Worm (Caenorhabditis elegans) whole organism, mixed stage, embryonic: Measurements from ENCODE around the gene apc-17.

Source experiments
- M03D4.4 ChIP-seq: sonication (generic microtip); optimal IDR thresholded peaks from 2 replicates; lab custom pipeline; 2017; ENCODE audit warnings: mild to moderate bottlenecking, missing genetic modification characterization, missing compliant biosample characterization
- bed-3 ChIP-seq: fragments of 200-800 bp; sonication (Bioruptor generic); optimal IDR thresholded peaks from 3 replicates; lab custom pipeline; 2018; ENCODE audit warnings: mild to moderate bottlenecking, missing genetic modification characterization, moderate library complexity, missing compliant biosample characterization
- blmp-1 ChIP-seq: fragments of 150-350 bp; optimal IDR thresholded peaks from 2 replicates; lab custom pipeline; 2014; ENCODE audit warnings: missing biosample characterization, missing genetic modification characterization
- ceh-39 ChIP-seq: fragments of 150-350 bp; optimal IDR thresholded peaks from 2 replicates; lab custom pipeline; 2014; ENCODE audit warnings: missing biosample characterization, missing genetic modification characterization
- ceh-43 ChIP-seq: fragments of 200-800 bp; sonication (Bioruptor generic); optimal IDR thresholded peaks from 2 replicates; lab custom pipeline; 2018; ENCODE audit warnings: mild to moderate bottlenecking, missing genetic modification characterization, moderate library complexity, missing compliant biosample characterization
- ceh-83 ChIP-seq: fragments of 200-800 bp; sonication (Bioruptor generic); optimal IDR thresholded peaks from 2 replicates; lab custom pipeline; 2018; ENCODE audit warnings: mild to moderate bottlenecking, missing genetic modification characterization, missing compliant biosample characterization
- ces-1 ChIP-seq: fragments of 150-350 bp; optimal IDR thresholded peaks from 2 replicates; lab custom pipeline; 2014; ENCODE audit warnings: missing biosample characterization, missing genetic modification reagents, missing genetic modification characterization
- cnd-1 ChIP-seq: fragments of 200-800 bp; sonication (Bioruptor generic); optimal IDR thresholded peaks from 2 replicates; lab custom pipeline; 2018; ENCODE audit warnings: mild to moderate bottlenecking, missing genetic modification characterization, missing compliant biosample characterization
- drap-1 ChIP-seq: fragments of 200-800 bp; sonication (Bioruptor generic); optimal IDR thresholded peaks from 3 replicates; lab custom pipeline; 2018; ENCODE audit warnings: mild to moderate bottlenecking, missing genetic modification characterization, missing compliant biosample characterization
- elt-1 ChIP-seq: sonication (generic microtip); optimal IDR thresholded peaks from 2 replicates; lab custom pipeline; 2017; ENCODE audit warnings: missing genetic modification characterization, mild to moderate bottlenecking, missing compliant biosample characterization, antibody characterized with exemption, moderate library complexity, borderline replicate concordance; ENCODE audit not compliant: insufficient read depth
- elt-3 ChIP-seq: fragments of 150-350 bp; optimal IDR thresholded peaks from 2 replicates; lab custom pipeline; 2014; ENCODE audit warnings: missing biosample characterization, missing genetic modification characterization
- flh-1 ChIP-seq: fragments of 200-800 bp; sonication (Bioruptor generic); optimal IDR thresholded peaks from 2 replicates; lab custom pipeline; 2018; ENCODE audit warnings: mild to moderate bottlenecking, missing genetic modification characterization, moderate library complexity, missing compliant biosample characterization
- ham-2 ChIP-seq: fragments of 200-800 bp; sonication (Bioruptor generic); optimal IDR thresholded peaks from 2 replicates; lab custom pipeline; 2018; ENCODE audit warnings: mild to moderate bottlenecking, missing genetic modification characterization, missing compliant biosample characterization
- hlh-1 ChIP-seq: fragments of 150-350 bp; optimal IDR thresholded peaks from 2 replicates; lab custom pipeline; 2014; ENCODE audit warnings: missing biosample characterization, missing genetic modification reagents, missing genetic modification characterization
- lin-13 ChIP-seq: fragments of 150-350 bp; optimal IDR thresholded peaks from 2 replicates; lab custom pipeline; 2014; ENCODE audit warnings: missing biosample characterization, missing genetic modification characterization
- lin-32 ChIP-seq: fragments of 200-800 bp; sonication (Bioruptor generic); optimal IDR thresholded peaks from 2 replicates; lab custom pipeline; 2018; ENCODE audit warnings: mild to moderate bottlenecking, missing genetic modification characterization, missing compliant biosample characterization
- lsy-2 ChIP-seq: fragments of 150-350 bp; optimal IDR thresholded peaks from 2 replicates; lab custom pipeline; 2014; ENCODE audit warnings: missing biosample characterization, missing genetic modification characterization
- mab-5 ChIP-seq: fragments of 150-350 bp; optimal IDR thresholded peaks from 2 replicates; lab custom pipeline; 2014; ENCODE audit warnings: missing biosample characterization, missing genetic modification characterization
- mep-1 ChIP-seq: fragments of 150-350 bp; optimal IDR thresholded peaks from 2 replicates; lab custom pipeline; 2017; ENCODE audit warnings: missing biosample characterization, missing genetic modification reagents, missing genetic modification characterization, inconsistent platforms
- nhr-12 ChIP-seq: fragments of 150-350 bp; optimal IDR thresholded peaks from 2 replicates; lab custom pipeline; 2014; ENCODE audit warnings: missing biosample characterization, missing genetic modification characterization
- nhr-2 ChIP-seq: fragments of 150-350 bp; optimal IDR thresholded peaks from 2 replicates; lab custom pipeline; 2014; ENCODE audit warnings: missing biosample characterization, missing genetic modification characterization
- nhr-237 ChIP-seq: fragments of 150-350 bp; optimal IDR thresholded peaks from 2 replicates; lab custom pipeline; 2014; ENCODE audit warnings: missing biosample characterization, missing genetic modification characterization
- nhr-28 ChIP-seq: fragments of 150-350 bp; optimal IDR thresholded peaks from 2 replicates; lab custom pipeline; 2014; ENCODE audit warnings: missing biosample characterization, missing genetic modification characterization
- nhr-76 ChIP-seq: sonication (generic microtip); optimal IDR thresholded peaks from 2 replicates; lab custom pipeline; 2017; ENCODE audit warnings: missing biosample characterization, missing genetic modification characterization
- pha-4 ChIP-seq: fragments of 150-350 bp; optimal IDR thresholded peaks from 2 replicates; lab custom pipeline; 2018; ENCODE audit warnings: missing biosample characterization, missing genetic modification reagents, missing genetic modification characterization
- sem-2 ChIP-seq: fragments of 200-800 bp; sonication (Bioruptor generic); optimal IDR thresholded peaks from 2 replicates; lab custom pipeline; 2018; ENCODE audit warnings: mild to moderate bottlenecking, missing genetic modification characterization, missing compliant biosample characterization
- snpc-4 ChIP-seq: fragments of 150-350 bp; optimal IDR thresholded peaks from 2 replicates; lab custom pipeline; 2014; ENCODE audit warnings: missing biosample characterization, missing genetic modification characterization
- unc-120 ChIP-seq: sonication (generic microtip); optimal IDR thresholded peaks from 2 replicates; lab custom pipeline; 2017; ENCODE audit warnings: missing genetic modification characterization, missing compliant biosample characterization; ENCODE audit not compliant: poor library complexity, severe bottlenecking
- unc-39 ChIP-seq: fragments of 150-350 bp; optimal IDR thresholded peaks from 2 replicates; lab custom pipeline; 2014; ENCODE audit warnings: missing biosample characterization, missing genetic modification characterization
- zip-8 ChIP-seq: fragments of 150-350 bp; optimal IDR thresholded peaks from 2 replicates; lab custom pipeline; 2014; ENCODE audit warnings: missing biosample characterization, missing genetic modification characterization
- ztf-11 ChIP-seq: fragments of 150-350 bp; optimal IDR thresholded peaks from 2 replicates; lab custom pipeline; 2014; ENCODE audit warnings: missing biosample characterization, missing genetic modification characterization

Gene apc-17

DNA sequence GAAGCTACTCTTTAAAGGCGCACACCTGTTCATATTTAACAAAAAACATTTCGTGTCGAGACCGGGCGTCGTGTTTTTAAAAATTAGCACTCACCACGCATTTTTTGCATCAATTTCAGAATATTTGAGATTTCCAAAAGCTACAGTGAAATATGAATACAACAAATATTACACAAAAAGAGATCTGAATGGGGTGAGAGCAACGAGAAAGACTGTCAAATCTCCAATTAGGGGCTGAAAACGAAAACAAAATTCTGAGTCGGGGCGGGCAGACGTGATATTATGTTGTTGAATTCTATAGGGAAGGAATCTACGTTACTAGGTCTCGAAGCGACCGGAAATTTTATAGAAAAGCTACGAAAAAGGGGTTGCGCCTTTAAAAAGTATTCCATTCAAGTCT, 4.3 kb upstream of the apc-17 start, which contains the start of gene C09H10.5:
Gene C09H10.5 (minus strand): TSS at position 101 of the 400 bp plus-strand sequence.
- TF ChIP-seq ham-2 (GFP tag; lab: Kevin White, UChicago) (no peak), lin-32 (GFP tag; lab: Kevin White, UChicago) (no peak), ceh-39 (tag; lab: Kevin White, UChicago) (no peak), lin-13 (no peak), nhr-237 (no peak), nhr-76 (tag; lab: Kevin White, UChicago) (no peak), zip-8 (tag; lab: Kevin White, UChicago) (no peak), snpc-4 (tag; lab: Kevin White, UChicago) (no peak), pha-4 (tag; lab: Kevin White, UChicago) (no peak), ceh-83 (GFP tag; lab: Kevin White, UChicago) (no peak), lsy-2 (tag; lab: Kevin White, UChicago) (no peak), mab-5 (no peak)

DNA sequence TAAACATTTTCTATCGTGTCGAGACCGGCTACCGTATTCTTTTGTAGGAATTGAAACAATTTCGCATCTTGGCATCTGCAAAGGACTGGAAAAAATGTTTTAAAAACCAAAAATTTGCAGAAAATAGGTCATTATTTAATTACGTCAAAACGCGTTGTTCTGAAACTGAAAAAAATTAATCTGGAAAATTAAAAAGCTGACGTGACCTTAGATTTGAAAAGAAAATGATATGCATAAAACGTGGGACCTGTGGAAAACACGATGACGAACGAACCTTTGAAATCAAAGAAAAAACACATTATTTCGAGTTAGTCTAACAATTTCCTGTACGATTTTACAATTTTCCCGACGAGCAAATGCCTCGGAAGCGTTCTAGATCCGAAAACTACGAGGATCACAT, 3.8 kb upstream of the apc-17 start, which contains the start of gene C09H10.9:
Gene C09H10.9 (plus strand): TSS at position 301 of the 400 bp plus-strand sequence.
- no peak for TF ChIP-seq elt-3
- TF ChIP-seq flh-1 (GFP tag; lab: Kevin White, UChicago), result no peak
- TF ChIP-seq zip-8 (tag; lab: Kevin White, UChicago), result no peak
- no peak for TF ChIP-seq ces-1 (GFP tag; lab: Kevin White, UChicago)
- TF ChIP-seq ceh-43, result no peak

DNA sequence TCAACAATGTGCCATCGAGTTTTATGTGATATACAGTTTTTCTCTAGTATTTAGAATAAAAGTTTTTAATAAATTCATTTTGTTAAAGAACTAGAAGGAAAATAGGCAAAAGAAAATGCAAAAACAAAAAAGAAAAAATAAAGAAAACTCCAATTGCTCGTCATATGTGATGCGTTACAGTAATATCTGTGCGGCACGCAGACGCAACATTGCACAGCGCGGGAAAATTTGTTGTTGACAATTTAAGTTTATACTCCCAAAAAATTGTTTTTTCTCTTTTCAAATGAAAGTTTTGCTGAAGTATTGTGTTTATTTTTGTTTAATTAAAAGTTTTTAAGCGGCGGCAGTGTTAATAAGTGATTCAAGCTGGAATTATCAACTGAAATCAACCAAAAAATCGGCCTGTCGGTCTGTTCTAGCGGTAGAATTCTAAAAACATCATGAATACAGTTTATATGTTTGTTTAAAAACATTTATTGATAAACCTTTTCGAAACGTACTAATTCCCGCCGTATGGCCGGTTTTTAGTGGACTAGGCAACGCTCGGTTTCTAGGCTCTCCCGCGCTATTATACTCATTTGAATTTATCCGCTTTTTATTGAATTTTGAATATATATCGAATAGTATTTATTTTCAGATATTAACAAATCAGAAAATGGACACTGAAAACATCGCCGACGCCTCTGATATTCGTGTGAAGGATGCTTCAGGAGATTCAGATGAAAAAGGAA, 1.8 kb upstream of the apc-17 start, which contains the start of gene nasp-1:
Gene nasp-1 (plus strand): TSS at position 632 of the 731 bp plus-strand sequence.
- no peak for TF ChIP-seq mab-5
- TF ChIP-seq nhr-2, result no peak
- TF ChIP-seq mep-1, result no peak
- TF ChIP-seq ceh-43, result no peak
- TF ChIP-seq sem-2 (GFP tag; lab: Kevin White, UChicago), result no peak
- no peak for TF ChIP-seq nhr-237
- TF ChIP-seq lin-13, result peak; percentile 12
- TF ChIP-seq lsy-2 (tag; lab: Kevin White, UChicago), result peak; percentile 90

DNA sequence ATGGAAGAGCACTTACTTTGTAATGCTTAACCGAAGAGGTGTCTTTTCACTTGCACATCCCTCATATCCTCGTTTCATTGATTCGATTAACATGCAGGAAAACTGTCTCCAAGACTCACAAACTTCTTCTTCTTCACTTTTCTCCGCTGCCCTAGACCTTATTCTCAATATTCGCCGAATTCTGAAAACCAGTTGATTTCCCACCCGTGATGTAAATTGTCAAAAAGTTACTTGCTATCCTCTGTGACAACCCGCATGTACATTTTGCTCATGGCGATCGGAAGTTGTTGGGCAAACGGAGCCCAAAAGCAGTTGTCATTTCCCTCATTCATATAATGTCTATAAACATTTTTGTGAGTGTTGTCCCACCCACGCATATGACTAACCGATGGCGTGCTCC, 2.5 kb downstream of the apc-17 start:
- no peak for TF ChIP-seq flh-1 (GFP tag; lab: Kevin White, UChicago)
- TF ChIP-seq lin-13, result no peak
- no peak for TF ChIP-seq elt-3
- TF ChIP-seq nhr-12 (tag; lab: Kevin White, UChicago), result no peak
- TF ChIP-seq nhr-76 (tag; lab: Kevin White, UChicago), result no peak
- no peak for TF ChIP-seq nhr-28
- TF ChIP-seq, all 35 proteins: peak for 0

DNA sequence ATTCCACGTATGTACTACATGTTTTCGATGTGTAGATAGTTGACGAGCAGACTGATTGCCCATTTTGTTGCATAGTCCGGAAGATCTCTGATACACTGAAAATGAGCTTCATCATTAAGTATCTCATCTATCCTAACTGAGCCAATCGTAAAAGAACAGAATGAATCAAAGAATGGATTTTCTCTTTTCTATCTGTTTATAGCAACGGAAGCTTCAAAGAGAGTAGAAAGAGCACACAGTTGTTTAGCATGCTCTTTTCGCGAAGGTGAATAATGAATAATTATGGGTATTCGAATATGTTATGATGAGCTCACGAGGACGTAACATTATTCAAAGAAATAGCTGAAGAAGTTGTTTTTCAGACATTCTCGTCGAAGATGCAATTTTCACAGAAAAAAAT, 3.2 kb downstream of the apc-17 start, which contains the start of gene glb-4:
Gene glb-4 (minus strand): TSS at position 101 of the 400 bp plus-strand sequence.
- TF ChIP-seq lin-13 (no peak), ceh-83 (GFP tag; lab: Kevin White, UChicago) (no peak), unc-39 (tag; lab: Kevin White, UChicago) (no peak), flh-1 (GFP tag; lab: Kevin White, UChicago) (no peak), drap-1 (no peak), nhr-76 (tag; lab: Kevin White, UChicago) (no peak), ceh-39 (tag; lab: Kevin White, UChicago) (no peak), elt-3 (no peak), ztf-11 (tag; lab: Kevin White, UChicago) (no peak), unc-120 (tag; lab: Kevin White, UChicago) (no peak)

DNA sequence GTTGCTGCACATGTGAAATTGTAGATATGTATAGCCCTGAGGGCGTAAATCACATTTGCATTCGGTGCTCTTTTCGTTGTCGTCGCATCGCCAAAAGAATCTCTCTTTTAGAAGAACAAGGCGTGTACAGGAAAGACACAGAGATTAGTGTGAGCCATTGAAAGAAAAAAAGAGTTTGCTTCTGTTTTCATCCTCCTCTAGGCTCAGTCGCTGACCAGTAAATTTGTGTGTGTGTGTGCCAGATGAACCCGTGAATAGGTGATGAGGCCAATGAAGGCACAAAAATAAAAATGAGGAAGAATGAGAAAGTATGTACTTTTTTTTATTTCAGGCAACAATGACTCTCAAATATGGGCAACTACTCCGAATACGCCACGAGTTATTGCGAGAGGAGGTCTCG, 4.5 kb downstream of the apc-17 start, which contains the start of gene mat-2:
Gene mat-2 (plus strand): TSS at position 301 of the 400 bp plus-strand sequence.
- TF ChIP-seq elt-1 (no peak), M03D4.4 (tag; lab: Kevin White, UChicago) (no peak), nhr-76 (tag; lab: Kevin White, UChicago) (no peak), sem-2 (GFP tag; lab: Kevin White, UChicago) (no peak), unc-39 (tag; lab: Kevin White, UChicago) (no peak), nhr-12 (tag; lab: Kevin White, UChicago) (no peak), hlh-1 (tag; lab: Kevin White, UChicago) (no peak), unc-120 (tag; lab: Kevin White, UChicago) (no peak), mep-1 (no peak), ztf-11 (tag; lab: Kevin White, UChicago) (no peak), cnd-1 (tag; lab: Kevin White, UChicago) (no peak), blmp-1 (tag; lab: Kevin White, UChicago) (no peak), zip-8 (tag; lab: Kevin White, UChicago) (no peak), pha-4 (tag; lab: Kevin White, UChicago) (no peak), drap-1 (no peak), ham-2 (GFP tag; lab: Kevin White, UChicago) (no peak), lin-13 (no peak), nhr-2 (no peak), snpc-4 (tag; lab: Kevin White, UChicago) (no peak), bed-3 (GFP tag; lab: Kevin White, UChicago) (no peak)
